Worm (Caenorhabditis elegans) whole organism, young adult: ENCODE measurements around the gene Y62H9A.9.

Experiments used
- B0261.1 ChIP-seq: sonication (generic microtip); optimal IDR thresholded peaks from 2 replicates; lab custom pipeline; 2016; ENCODE audit warnings: mild to moderate bottlenecking, missing genetic modification characterization, moderate library complexity, missing compliant biosample characterization
- C17E4.6 ChIP-seq: fragments of 200-800 bp; sonication (Bioruptor generic); IDR thresholded peaks from 2 replicates; pipeline ENCODE4 v1.3.6; 2022; ENCODE audit warnings: missing genetic modification reagents, missing genetic modification characterization, missing compliant biosample characterization
- D2030.7 ChIP-seq: fragments of 200-800 bp; sonication (Bioruptor generic); IDR thresholded peaks from 2 replicates; pipeline ENCODE4 v1.3.6; 2022; ENCODE audit warnings: missing genetic modification reagents, missing genetic modification characterization, missing compliant biosample characterization
- F23B12.7 ChIP-seq: sonication (generic microtip); optimal IDR thresholded peaks from 2 replicates; lab custom pipeline; 2017; ENCODE audit warnings: missing genetic modification characterization, mild to moderate bottlenecking, missing compliant biosample characterization, antibody characterized with exemption, moderate library complexity; ENCODE audit not compliant: insufficient read depth
- F39B2.1 ChIP-seq: fragments of 200-800 bp; sonication (Bioruptor generic); IDR thresholded peaks from 2 replicates; pipeline ENCODE4 v1.3.6; 2022; ENCODE audit warnings: missing genetic modification reagents, missing genetic modification characterization, missing compliant biosample characterization
- F57A8.1 ChIP-seq: fragments of 200-800 bp; sonication (Bioruptor generic); optimal IDR thresholded peaks from 2 replicates; lab custom pipeline; 2018; ENCODE audit warnings: mild to moderate bottlenecking, missing genetic modification characterization, moderate library complexity, missing compliant biosample characterization
- F57C9.4 ChIP-seq: sonication (generic microtip); optimal IDR thresholded peaks from 2 replicates; lab custom pipeline; 2017; ENCODE audit warnings: mild to moderate bottlenecking, missing genetic modification characterization, missing compliant biosample characterization
- Y53G8AR.9 ChIP-seq: fragments of 200-800 bp; sonication (Bioruptor generic); conservative IDR thresholded peaks from 2 replicates; pipeline ENCODE4 v1.3.6; 2022; ENCODE audit warnings: missing genetic modification reagents, missing genetic modification characterization, missing compliant biosample characterization
- Y56A3A.18 ChIP-seq: fragments of 200-800 bp; sonication (Bioruptor generic); IDR thresholded peaks from 2 replicates; pipeline ENCODE4 v1.3.6; 2022; ENCODE audit warnings: missing genetic modification reagents, missing genetic modification characterization, missing compliant biosample characterization
- Y79H2A.3 ChIP-seq: fragments of 200-800 bp; sonication (Bioruptor generic); conservative IDR thresholded peaks from 2 replicates; pipeline ENCODE4 v1.3.6; 2022; ENCODE audit warnings: missing genetic modification reagents, missing genetic modification characterization, missing compliant biosample characterization
- akir-1 ChIP-seq: fragments of 200-800 bp; sonication (Bioruptor generic); optimal IDR thresholded peaks from 2 replicates; lab custom pipeline; 2018; ENCODE audit warnings: mild to moderate bottlenecking, missing genetic modification characterization, moderate library complexity, missing compliant biosample characterization
- ama-1 ChIP-seq, 3 experiments: fragments of 150-350 bp in 1 of 3; sonication (generic microtip) in 2 of 3; optimal IDR thresholded peaks; 2 replicates each; lab custom pipeline; 2014 to 2018; ENCODE audit warnings: missing biosample characterization in 2 of 3, missing genetic modification characterization in 2 of 3, missing genetic modification reagents in 2 of 3
- aptf-3 ChIP-seq: fragments of 200-800 bp; sonication (Bioruptor generic); IDR thresholded peaks from 2 replicates; pipeline ENCODE4 v1.3.6; 2022; ENCODE audit warnings: missing genetic modification characterization, missing compliant biosample characterization
- atf-7 ChIP-seq: sonication (generic microtip); optimal IDR thresholded peaks from 2 replicates; lab custom pipeline; 2017; ENCODE audit warnings: mild to moderate bottlenecking, missing genetic modification characterization, missing compliant biosample characterization
- athp-1 ChIP-seq: sonication (generic microtip); optimal IDR thresholded peaks from 2 replicates; lab custom pipeline; 2017; ENCODE audit warnings: mild to moderate bottlenecking, missing genetic modification characterization, missing compliant biosample characterization
- attf-5 ChIP-seq: fragments of 200-800 bp; sonication (Bioruptor generic); optimal IDR thresholded peaks from 2 replicates; lab custom pipeline; 2018; ENCODE audit warnings: mild to moderate bottlenecking, missing genetic modification characterization, missing compliant biosample characterization
- ceh-100 ChIP-seq: fragments of 200-800 bp; sonication (Bioruptor generic); IDR thresholded peaks from 2 replicates; pipeline ENCODE4 v1.3.6; 2022; ENCODE audit warnings: missing genetic modification reagents, missing genetic modification characterization, missing compliant biosample characterization
- ceh-58 ChIP-seq: fragments of 200-800 bp; sonication (Bioruptor generic); IDR thresholded peaks from 2 replicates; pipeline ENCODE4 v1.3.6; 2022; ENCODE audit warnings: missing genetic modification characterization, missing compliant biosample characterization
- die-1 ChIP-seq: sonication (generic microtip); optimal IDR thresholded peaks from 2 replicates; lab custom pipeline; 2016; ENCODE audit warnings: missing genotype, mild to moderate bottlenecking, missing genetic modification characterization, missing compliant biosample characterization
- dox-1 ChIP-seq: fragments of 200-800 bp; sonication (Bioruptor generic); IDR thresholded peaks from 2 replicates; pipeline ENCODE4 v1.3.6; 2022; ENCODE audit warnings: missing genetic modification reagents, missing genetic modification characterization, missing compliant biosample characterization
- dpff-1 ChIP-seq: sonication (generic microtip); optimal IDR thresholded peaks from 2 replicates; lab custom pipeline; 2017; ENCODE audit warnings: mild to moderate bottlenecking, missing genetic modification characterization, missing compliant biosample characterization
- dpl-1 ChIP-seq: fragments of 150-350 bp; optimal IDR thresholded peaks from 2 replicates; lab custom pipeline; 2014; ENCODE audit warnings: missing biosample characterization, missing genetic modification reagents, missing genetic modification characterization
- ekl-4 ChIP-seq: fragments of 200-800 bp; sonication (Bioruptor generic); IDR thresholded peaks from 2 replicates; pipeline ENCODE4 v1.3.6; 2022; ENCODE audit warnings: missing genetic modification reagents, missing genetic modification characterization, missing compliant biosample characterization
- gei-17 ChIP-seq: fragments of 200-800 bp; sonication (Bioruptor generic); optimal IDR thresholded peaks from 2 replicates; lab custom pipeline; 2018; ENCODE audit warnings: mild to moderate bottlenecking, missing genetic modification characterization, missing compliant biosample characterization
- him-1 ChIP-seq: sonication (generic microtip); optimal IDR thresholded peaks from 2 replicates; lab custom pipeline; 2016; ENCODE audit warnings: missing genotype, missing genetic modification reagents, missing genetic modification characterization, missing compliant biosample characterization
- hlh-26 ChIP-seq: fragments of 200-800 bp; sonication (Bioruptor generic); conservative IDR thresholded peaks from 2 replicates; pipeline ENCODE4 v1.3.6; 2022; ENCODE audit warnings: missing genetic modification reagents, missing genetic modification characterization, missing compliant biosample characterization
- lin-26 ChIP-seq: fragments of 200-800 bp; sonication (Bioruptor generic); IDR thresholded peaks from 2 replicates; pipeline ENCODE4 v1.3.6; 2022; ENCODE audit warnings: missing genetic modification reagents, missing genetic modification characterization, missing compliant biosample characterization
- lin-35 ChIP-seq, 3 experiments: fragments of 150-350 bp in 2 of 3; sonication (generic microtip) in 1 of 3; optimal IDR thresholded peaks; 2 replicates each; lab custom pipeline; 2014 to 2018; ENCODE audit warnings: missing biosample characterization in 3 of 3, missing genetic modification characterization in 3 of 3, missing genetic modification reagents in 3 of 3
- lin-54 ChIP-seq: fragments of 200-800 bp; sonication (Bioruptor generic); optimal IDR thresholded peaks from 2 replicates; lab custom pipeline; 2018; ENCODE audit warnings: mild to moderate bottlenecking, missing genetic modification characterization, missing compliant biosample characterization
- lir-1 ChIP-seq: fragments of 200-800 bp; sonication (Bioruptor generic); conservative IDR thresholded peaks from 2 replicates; pipeline ENCODE4 v1.3.6; 2022; ENCODE audit warnings: missing genetic modification reagents, missing genetic modification characterization, missing compliant biosample characterization
- madf-10 ChIP-seq: sonication (generic microtip); optimal IDR thresholded peaks from 2 replicates; lab custom pipeline; 2016; ENCODE audit warnings: mild to moderate bottlenecking, missing genetic modification characterization, missing compliant biosample characterization
- madf-6 ChIP-seq: fragments of 200-800 bp; sonication (Bioruptor generic); IDR thresholded peaks from 2 replicates; pipeline ENCODE4 v1.3.6; 2022; ENCODE audit warnings: missing genetic modification reagents, missing genetic modification characterization, missing compliant biosample characterization
- madf-8 ChIP-seq: fragments of 200-800 bp; sonication (Bioruptor generic); conservative IDR thresholded peaks from 2 replicates; pipeline ENCODE4 v1.3.6; 2022; ENCODE audit warnings: missing genetic modification reagents, missing genetic modification characterization, missing compliant biosample characterization
- nhr-90 ChIP-seq: sonication (generic microtip); optimal IDR thresholded peaks from 2 replicates; lab custom pipeline; 2016; ENCODE audit warnings: missing genotype, mild to moderate bottlenecking, missing genetic modification characterization, missing compliant biosample characterization
- repo-1 ChIP-seq: sonication (generic microtip); optimal IDR thresholded peaks from 2 replicates; lab custom pipeline; 2017; ENCODE audit warnings: mild to moderate bottlenecking, missing genetic modification characterization, missing compliant biosample characterization
- rpc-1 ChIP-seq, 2 experiments: fragments of 150-350 bp in 1 of 2; sonication (generic microtip) in 1 of 2; optimal IDR thresholded peaks; 2 replicates each; lab custom pipeline; 2014 to 2018; ENCODE audit warnings: missing biosample characterization in 1 of 2, missing genetic modification characterization in 1 of 2, missing genetic modification reagents in 1 of 2, missing genotype in 1 of 2
- sea-2 ChIP-seq: fragments of 200-800 bp; sonication (Bioruptor generic); IDR thresholded peaks from 2 replicates; pipeline ENCODE4 v1.3.6; 2022; ENCODE audit warnings: missing genetic modification characterization, missing compliant biosample characterization
- snpc-1.3 ChIP-seq: sonication (generic microtip); optimal IDR thresholded peaks from 2 replicates; lab custom pipeline; 2017; ENCODE audit warnings: missing genetic modification characterization, mild to moderate bottlenecking, missing compliant biosample characterization, antibody characterized with exemption, moderate library complexity, missing genotype, missing genetic modification reagents; ENCODE audit not compliant: insufficient read depth
- snpc-3.4 ChIP-seq: sonication (generic microtip); optimal IDR thresholded peaks from 2 replicates; lab custom pipeline; 2017; ENCODE audit warnings: missing genetic modification characterization, mild to moderate bottlenecking, missing compliant biosample characterization, antibody characterized with exemption, moderate library complexity, missing genotype, missing genetic modification reagents
- tbp1 ChIP-seq: fragments of 200-800 bp; sonication (Bioruptor generic); optimal IDR thresholded peaks from 2 replicates; lab custom pipeline; 2018; ENCODE audit warnings: mild to moderate bottlenecking, missing genetic modification characterization, missing compliant biosample characterization
- tlf-1 ChIP-seq: fragments of 200-800 bp; sonication (Bioruptor generic); optimal IDR thresholded peaks from 2 replicates; lab custom pipeline; 2018; ENCODE audit warnings: mild to moderate bottlenecking, missing genetic modification characterization, missing compliant biosample characterization
- ztf-18 ChIP-seq: sonication (generic microtip); optimal IDR thresholded peaks from 2 replicates; lab custom pipeline; 2016; ENCODE audit warnings: missing genotype, mild to moderate bottlenecking, missing genetic modification characterization, missing compliant biosample characterization

Y62H9A.9 gene

DNA sequence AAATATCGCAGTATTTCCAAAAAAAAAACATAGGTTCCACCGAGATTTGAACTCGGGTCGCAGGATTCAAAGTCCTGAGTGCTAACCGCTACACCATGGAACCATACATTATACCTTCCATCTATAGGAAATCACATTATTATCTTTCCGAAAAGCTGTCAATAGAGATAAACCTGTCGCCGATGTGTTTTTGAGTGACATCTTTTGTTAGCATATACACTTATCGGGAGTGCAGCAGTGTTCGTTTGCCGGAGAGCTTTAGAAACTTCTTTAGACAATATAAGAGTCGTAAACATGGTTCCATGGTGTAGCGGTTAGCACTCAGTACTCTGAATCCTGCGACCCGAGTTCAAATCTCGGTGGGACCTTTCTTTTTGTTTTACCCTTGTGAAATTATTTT, 25.7 kb downstream of the Y62H9A.9 start (continued):
- TF ChIP-seq madf-6 (GFP tag; lab: Robert Waterston, UW) = peak; percentile 19; the same call in 1 of the 2 replicates
- TF ChIP-seq Y53G8AR.9 = peak; percentile 71; the same call in 1 of the 2 replicates
- peak; percentile 10 for TF ChIP-seq atf-7
- TF ChIP-seq madf-10 (tag; lab: Kevin White, UChicago) = peak; percentile 52
- TF ChIP-seq snpc-3.4 (tag; lab: Kevin White, UChicago) = no peak
- peak; percentile 93 for TF ChIP-seq lin-26 (GFP tag; lab: Robert Waterston, UW)
- TF ChIP-seq gei-17 (GFP tag; lab: Kevin White, UChicago) = no peak
- TF ChIP-seq him-1 (tag; lab: Kevin White, UChicago) = peak; percentile 28
- no peak for TF ChIP-seq F57C9.4 (tag; lab: Kevin White, UChicago)
- TF ChIP-seq ceh-100 = 0 out of 2 replicates have a peak, but pooled peaks have one; percentile 23
- peak; percentile 68 for TF ChIP-seq dox-1 (GFP tag; lab: Robert Waterston, UW)
- TF ChIP-seq ztf-18 (tag; lab: Kevin White, UChicago) = peak; percentile 64
- 0 out of 2 replicates have a peak, but pooled peaks have one; percentile 21 for TF ChIP-seq Y79H2A.3
- 0 out of 2 replicates have a peak, but pooled peaks have one; percentile 52 for TF ChIP-seq sea-2 (GFP tag; lab: Robert Waterston, UW)
- peak; percentile 40 for TF ChIP-seq repo-1 (tag; lab: Kevin White, UChicago)
- no peak for TF ChIP-seq C17E4.6
- TF ChIP-seq F23B12.7 (tag; lab: Kevin White, UChicago) = no peak
- TF ChIP-seq die-1 (tag; lab: Kevin White, UChicago) = peak; percentile 44
- no peak for TF ChIP-seq F39B2.1 (GFP tag; lab: Robert Waterston, UW)
- TF ChIP-seq nhr-90 (tag; lab: Kevin White, UChicago) = peak; percentile 56
- no peak for TF ChIP-seq tlf-1 (GFP tag; lab: Kevin White, UChicago)
- peak; percentile 68; the same call in 1 of the 2 replicates for TF ChIP-seq Y56A3A.18 (GFP tag; lab: Robert Waterston, UW)
- TF ChIP-seq dpff-1 (tag; lab: Kevin White, UChicago) = no peak
- TF ChIP-seq D2030.7 = peak; percentile 57
- TF ChIP-seq B0261.1 (tag; lab: Kevin White, UChicago) = peak; percentile 84
- peak; percentile 36 for TF ChIP-seq ekl-4 (GFP tag; lab: Robert Waterston, UW)
- no peak for TF ChIP-seq ama-1 (optimal IDR thresholded peaks at IDR 0.05; lab: Kevin White, UChicago)
- TF ChIP-seq ama-1 (GFP tag; optimal IDR thresholded peaks at IDR 0.05; lab: Kevin White, UChicago) = no peak
- peak; percentile 17 for TF ChIP-seq attf-5 (GFP tag; lab: Kevin White, UChicago)

- peak; percentile 2 for TF ChIP-seq rpc-1 (optimal IDR thresholded peaks at IDR 0.05; lab: Kevin White, UChicago)
- peak; percentile 69 for TF ChIP-seq rpc-1 (tag; optimal IDR thresholded peaks at IDR 0.05; lab: Kevin White, UChicago)
- peak; percentile 82 for TF ChIP-seq tbp1 (GFP tag; lab: Kevin White, UChicago)
- TF ChIP-seq ceh-58 (GFP tag; lab: Robert Waterston, UW) = no peak
- TF ChIP-seq B0261.1 (tag; lab: Kevin White, UChicago) = peak; percentile 50
- no peak for TF ChIP-seq ekl-4 (GFP tag; lab: Robert Waterston, UW)
These were observed 27.5 kb downstream of the Y62H9A.9 start for ce11 chrX:11870393-11870792.

ce11 chrX:11869260-11869659, 28.7 kb downstream of the Y62H9A.9 start, which contains the start of gene dot-1.2:
Gene dot-1.2 (minus strand): TSS chrX:11869360.
- no peak for TF ChIP-seq tbp1 (GFP tag; lab: Kevin White, UChicago)
- TF ChIP-seq tlf-1 (GFP tag; lab: Kevin White, UChicago) = no peak
- TF ChIP-seq, all 124 proteins: peak for 0

DNA sequence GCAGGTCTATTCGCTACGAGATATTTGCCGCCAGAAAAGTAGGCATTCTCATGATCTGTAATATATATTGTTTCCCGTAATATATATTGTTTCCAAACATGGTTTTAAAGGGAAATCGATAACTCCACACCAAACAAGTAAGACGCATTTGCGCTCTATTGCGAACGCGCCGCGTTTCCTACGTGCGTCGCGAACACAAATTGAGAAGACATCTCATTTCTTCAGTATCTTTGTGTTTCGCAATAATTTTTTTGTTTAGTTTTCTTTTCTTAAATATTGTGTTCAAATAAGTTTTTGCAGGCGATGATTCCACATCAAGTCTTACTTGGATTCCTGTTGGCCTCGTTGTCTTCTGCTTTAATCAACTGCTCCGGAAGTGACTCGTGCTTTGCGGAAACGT, 32.9 kb downstream of the Y62H9A.9 start, which contains the start of gene F54F7.6:
Gene F54F7.6 (plus strand): TSS at position 301 of the 400 bp plus-strand sequence.
- no peak for TF ChIP-seq lir-1 (GFP tag; lab: Robert Waterston, UW)
- TF ChIP-seq snpc-1.3 (tag; lab: Kevin White, UChicago) = no peak
- no peak for TF ChIP-seq F57C9.4 (tag; lab: Kevin White, UChicago)
- TF ChIP-seq madf-8 (GFP tag; lab: Robert Waterston, UW) = no peak
- TF ChIP-seq akir-1 (GFP tag; lab: Kevin White, UChicago) = no peak
- TF ChIP-seq Y53G8AR.9 = no peak
- no peak for TF ChIP-seq ekl-4 (GFP tag; lab: Robert Waterston, UW)
- no peak for TF ChIP-seq aptf-3 (GFP tag; lab: Robert Waterston, UW)
- TF ChIP-seq hlh-26 (GFP tag; lab: Robert Waterston, UW) = no peak
- no peak for TF ChIP-seq lin-35 (GFP tag; optimal IDR thresholded peaks at IDR 0.05; lab: Kevin White, UChicago)
- TF ChIP-seq athp-1 (tag; lab: Kevin White, UChicago) = no peak
- no peak for TF ChIP-seq Y56A3A.18 (GFP tag; lab: Robert Waterston, UW)
- TF ChIP-seq lin-54 (GFP tag; lab: Kevin White, UChicago) = no peak
- TF ChIP-seq dpl-1 = no peak
- no peak for TF ChIP-seq madf-10 (tag; lab: Kevin White, UChicago)
- no peak for TF ChIP-seq gei-17 (GFP tag; lab: Kevin White, UChicago)
- no peak for TF ChIP-seq F57A8.1 (GFP tag; lab: Kevin White, UChicago)
